Worm (Caenorhabditis elegans): Measurements from ENCODE around the gene lpr-7.

lpr-7 gene

DNA sequence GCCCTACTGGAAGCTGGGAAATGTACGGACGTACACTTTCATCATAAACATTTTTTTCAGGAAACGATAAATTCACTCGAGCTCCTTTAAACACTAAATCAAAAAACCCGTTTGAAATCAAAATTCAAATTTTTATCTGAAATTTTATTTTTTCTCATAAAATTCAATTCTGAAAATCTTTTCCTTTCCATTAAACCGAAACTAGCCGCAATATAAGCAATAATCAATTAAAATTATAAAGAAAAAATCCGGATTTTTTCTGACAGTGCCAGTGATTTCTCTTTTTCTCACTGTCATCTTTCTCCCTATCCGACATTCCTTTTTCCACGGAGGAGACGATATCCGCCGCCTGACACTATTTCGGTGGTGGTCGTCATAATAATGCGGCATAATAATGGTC, at the start of gene lpr-7:
Gene lpr-7 (plus strand): TSS at position 301 of the 400 bp plus-strand sequence.
- TF ChIP-seq nhr-76 (tag; optimal IDR thresholded peaks at IDR 0.05) (no peak), ztf-11 (tag; optimal IDR thresholded peaks at IDR 0.05) (no peak), blmp-1 (tag; optimal IDR thresholded peaks at IDR 0.05) (no peak), tbx-8 (GFP tag; optimal IDR thresholded peaks at IDR 0.05) (no peak), unc-120 (tag; optimal IDR thresholded peaks at IDR 0.05; ENCODE audit: poor library complexity, severe bottlenecking) (no peak), ces-1 (GFP tag; optimal IDR thresholded peaks at IDR 0.05) (no peak), pha-4 (tag; optimal IDR thresholded peaks at IDR 0.05) (no peak), nhr-12 (tag; optimal IDR thresholded peaks at IDR 0.05) (no peak), nhr-2 (tag; optimal IDR thresholded peaks at IDR 0.05) (no peak), sptf-1 (tag; optimal IDR thresholded peaks at IDR 0.05) (no peak), ceh-39 (tag; optimal IDR thresholded peaks at IDR 0.05) (no peak), zip-8 (tag; optimal IDR thresholded peaks at IDR 0.05) (no peak), ceh-43 (GFP tag; optimal IDR thresholded peaks at IDR 0.05) (no peak)

DNA sequence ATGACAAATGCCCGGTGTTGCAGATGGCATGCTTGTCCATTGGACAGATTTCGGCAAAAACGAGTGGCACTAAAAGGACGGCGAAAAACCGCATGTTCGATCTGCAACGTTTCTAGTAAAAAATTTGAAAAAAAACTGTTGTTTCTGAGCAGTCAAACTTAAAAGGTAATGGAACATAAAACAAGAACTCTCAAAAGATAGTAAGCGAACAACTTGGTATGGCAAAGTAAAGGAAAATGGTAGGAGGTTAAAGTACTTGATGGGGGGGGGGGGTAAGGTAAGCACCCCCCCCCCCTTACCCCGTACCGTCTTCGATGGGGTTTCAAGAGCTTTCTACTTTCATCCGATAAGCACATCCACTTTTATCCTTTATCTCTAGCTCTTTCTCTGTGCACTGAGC, 47.6 kb upstream of the lpr-7 start, which contains the start of gene F13C5.5:
Gene F13C5.5 (minus strand): TSS at position 101 of the 400 bp plus-strand sequence.
- no peak for TF ChIP-seq cnd-1 (tag; optimal IDR thresholded peaks at IDR 0.05)
- no peak for TF ChIP-seq lin-13 (tag; optimal IDR thresholded peaks at IDR 0.05)
- TF ChIP-seq sem-2 (GFP tag; optimal IDR thresholded peaks at IDR 0.05) = no peak
- TF ChIP-seq nhr-76 (tag; optimal IDR thresholded peaks at IDR 0.05) = no peak
- TF ChIP-seq nhr-2 (tag; optimal IDR thresholded peaks at IDR 0.05) = no peak
- no peak for TF ChIP-seq nhr-12 (tag; optimal IDR thresholded peaks at IDR 0.05)
- TF ChIP-seq ceh-43 (GFP tag; optimal IDR thresholded peaks at IDR 0.05) = no peak
- TF ChIP-seq nhr-237 (tag; optimal IDR thresholded peaks at IDR 0.05) = no peak
- TF ChIP-seq pha-4 (tag; optimal IDR thresholded peaks at IDR 0.05) = no peak
- TF ChIP-seq blmp-1 (tag; optimal IDR thresholded peaks at IDR 0.05) = no peak
- no peak for TF ChIP-seq unc-62 (GFP tag; optimal IDR thresholded peaks at IDR 0.05)
- TF ChIP-seq lin-32 (GFP tag; optimal IDR thresholded peaks at IDR 0.05) = no peak
- TF ChIP-seq bed-3 (GFP tag; optimal IDR thresholded peaks at IDR 0.05) = no peak
- no peak for TF ChIP-seq lsy-2 (tag; optimal IDR thresholded peaks at IDR 0.05)
- no peak for TF ChIP-seq nhr-28 (tag; optimal IDR thresholded peaks at IDR 0.05)
- no peak for TF ChIP-seq ceh-39 (tag; optimal IDR thresholded peaks at IDR 0.05)
- no peak for TF ChIP-seq mep-1 (tag; optimal IDR thresholded peaks at IDR 0.05)
- TF ChIP-seq M03D4.4 (tag; optimal IDR thresholded peaks at IDR 0.05) = no peak
- TF ChIP-seq elt-1 (tag; optimal IDR thresholded peaks at IDR 0.05; ENCODE audit: borderline replicate concordance, insufficient read depth) = no peak

DNA sequence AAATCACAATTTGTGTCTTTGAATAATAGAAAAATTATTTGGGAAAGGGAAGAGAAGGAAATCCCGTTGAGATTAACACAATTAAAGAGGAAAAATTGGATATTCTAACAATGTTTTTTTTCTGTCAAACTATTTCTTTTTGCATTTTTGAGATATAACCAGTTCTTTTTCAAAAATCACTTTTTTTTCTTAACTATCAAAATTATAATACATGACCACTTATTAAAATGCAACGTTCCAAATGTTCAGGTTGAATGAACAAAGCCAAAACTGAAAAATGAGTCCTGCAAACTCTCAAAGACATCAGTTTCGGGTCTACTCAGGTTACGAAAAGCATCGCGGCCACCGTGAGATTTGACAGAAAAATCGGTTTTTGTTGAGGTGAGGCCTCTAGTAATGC, 46.4 kb upstream of the lpr-7 start:
- TF ChIP-seq tbx-8 (GFP tag; optimal IDR thresholded peaks at IDR 0.05) = no peak
- TF ChIP-seq flh-1 (GFP tag; optimal IDR thresholded peaks at IDR 0.05) = no peak

DNA sequence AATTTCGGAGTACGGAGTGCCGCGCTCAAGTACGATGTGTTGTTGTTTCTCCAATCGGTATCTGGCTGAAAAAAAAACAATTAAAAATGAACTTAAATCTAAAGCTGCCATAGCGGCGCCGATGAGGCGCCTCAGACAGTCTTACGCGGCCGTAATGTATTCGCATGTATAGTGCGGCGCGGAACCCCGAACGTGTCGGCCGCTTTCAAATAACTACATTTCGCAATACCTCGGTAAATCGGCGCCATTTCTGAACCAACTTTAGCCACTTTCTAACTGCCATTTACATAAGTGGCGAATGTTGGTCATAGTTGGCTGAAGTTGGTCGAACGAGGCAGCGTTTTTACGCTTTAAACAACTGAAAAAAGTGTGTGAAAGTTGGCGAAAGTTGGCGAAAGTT, 43.2 kb upstream of the lpr-7 start:
- TF ChIP-seq ceh-83 (GFP tag; optimal IDR thresholded peaks at IDR 0.05) (no peak), sptf-1 (tag; optimal IDR thresholded peaks at IDR 0.05) (no peak), elt-3 (tag; optimal IDR thresholded peaks at IDR 0.05) (no peak), drap-1 (GFP tag; optimal IDR thresholded peaks at IDR 0.05) (no peak), ces-1 (GFP tag; optimal IDR thresholded peaks at IDR 0.05) (no peak), nhr-2 (tag; optimal IDR thresholded peaks at IDR 0.05) (no peak), sem-2 (GFP tag; optimal IDR thresholded peaks at IDR 0.05) (no peak), nhr-12 (tag; optimal IDR thresholded peaks at IDR 0.05) (no peak), mep-1 (tag; optimal IDR thresholded peaks at IDR 0.05) (no peak), lin-32 (GFP tag; optimal IDR thresholded peaks at IDR 0.05) (no peak), ceh-43 (GFP tag; optimal IDR thresholded peaks at IDR 0.05) (no peak), lin-13 (tag; optimal IDR thresholded peaks at IDR 0.05) (no peak), bed-3 (GFP tag; optimal IDR thresholded peaks at IDR 0.05) (no peak), unc-39 (tag; optimal IDR thresholded peaks at IDR 0.05) (no peak), unc-120 (tag; optimal IDR thresholded peaks at IDR 0.05; ENCODE audit: poor library complexity, severe bottlenecking) (no peak)

DNA sequence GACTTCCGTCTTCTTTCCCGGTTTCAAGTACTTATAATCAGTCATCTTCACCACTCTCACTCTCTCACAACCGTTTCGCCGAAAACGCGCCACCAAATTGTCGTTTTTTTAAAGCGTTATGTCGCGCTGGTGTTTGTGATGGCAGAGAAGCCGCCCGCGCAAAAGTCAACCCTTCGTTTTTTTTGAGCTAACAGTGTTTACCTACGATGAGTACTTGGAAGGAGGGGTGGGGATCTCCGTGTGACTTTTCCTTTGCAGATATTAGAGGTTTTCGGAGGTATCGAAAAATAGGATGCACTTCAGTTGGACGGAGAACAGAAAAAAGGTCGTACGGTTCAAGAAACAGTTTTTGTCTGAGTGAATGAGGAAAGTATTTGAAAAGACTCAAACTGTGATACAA, 38.3 kb upstream of the lpr-7 start:
- TF ChIP-seq nhr-12 (tag; optimal IDR thresholded peaks at IDR 0.05) (no peak), nhr-237 (tag; optimal IDR thresholded peaks at IDR 0.05) (no peak), ceh-43 (GFP tag; optimal IDR thresholded peaks at IDR 0.05) (no peak), hlh-1 (tag; optimal IDR thresholded peaks at IDR 0.05) (no peak), unc-62 (GFP tag; optimal IDR thresholded peaks at IDR 0.05) (no peak), nhr-28 (tag; optimal IDR thresholded peaks at IDR 0.05) (no peak), blmp-1 (tag; optimal IDR thresholded peaks at IDR 0.05) (no peak), lsy-2 (tag; optimal IDR thresholded peaks at IDR 0.05) (no peak), lin-13 (tag; optimal IDR thresholded peaks at IDR 0.05) (no peak)
